Worm (Caenorhabditis elegans) whole organism, L4 larva: ENCODE data around the gene C38C3.3.

ENCODE experiments used
- aha-1 ChIP-seq: fragments of 150-350 bp; peaks from one replicate; lab custom pipeline; 2014; ENCODE audit warnings: missing biosample characterization, missing genetic modification characterization
- ceh-62 ChIP-seq: sonication (generic microtip); optimal IDR thresholded peaks from 2 replicates; lab custom pipeline; 2017; ENCODE audit warnings: missing biosample characterization, missing genetic modification characterization
- fkh-10 ChIP-seq: fragments of 150-350 bp; optimal IDR thresholded peaks from 2 replicates; lab custom pipeline; 2014; ENCODE audit warnings: missing biosample characterization, missing genetic modification reagents, missing genetic modification characterization
- lsy-2 ChIP-seq, 2 experiments: fragments of 150-350 bp in 1 of 2; sonication (generic microtip) in 1 of 2; optimal IDR thresholded peaks; 2 replicates each; lab custom pipeline; 2014 to 2017; ENCODE audit warnings: missing biosample characterization in 2 of 2, missing genetic modification characterization in 2 of 2
- mdl-1 ChIP-seq, 2 experiments: fragments of 150-350 bp in 1 of 2; sonication (generic microtip) in 1 of 2; optimal IDR thresholded peaks; 2 replicates each; lab custom pipeline; 2014 to 2017; ENCODE audit warnings: missing biosample characterization in 2 of 2, missing genetic modification characterization in 2 of 2
- nhr-25 ChIP-seq: sonication (generic microtip); optimal IDR thresholded peaks from 2 replicates; lab custom pipeline; 2017; ENCODE audit warnings: missing genetic modification characterization, mild to moderate bottlenecking, missing compliant biosample characterization, antibody characterized with exemption, moderate library complexity, borderline replicate concordance; ENCODE audit not compliant: insufficient read depth
- nhr-28 ChIP-seq: fragments of 150-350 bp; optimal IDR thresholded peaks from 2 replicates; lab custom pipeline; 2014; ENCODE audit warnings: missing biosample characterization, missing genetic modification characterization
- sdz-12 ChIP-seq: fragments of 200-800 bp; sonication (Bioruptor generic); optimal IDR thresholded peaks from 2 replicates; lab custom pipeline; 2018; ENCODE audit warnings: mild to moderate bottlenecking, missing genetic modification characterization, missing compliant biosample characterization
- skn-1 ChIP-seq: fragments of 150-350 bp; optimal IDR thresholded peaks from 2 replicates; lab custom pipeline; 2014; ENCODE audit warnings: missing biosample characterization, missing genetic modification characterization

ce11 chrV:1532455-1532854 lies 37.0 kb downstream of the C38C3.3 start:
- TF ChIP-seq ceh-62: no peak
- TF ChIP-seq mdl-1 (tag; optimal IDR thresholded peaks at IDR 0.05; lab: Kevin White, UChicago): no peak
- no peak for TF ChIP-seq fkh-10 (GFP tag; lab: Kevin White, UChicago)
- TF ChIP-seq nhr-25 (tag; lab: Kevin White, UChicago): no peak
- TF ChIP-seq lsy-2 (tag; optimal IDR thresholded peaks at IDR 0.05; lab: Kevin White, UChicago): no peak
- no peak for TF ChIP-seq sdz-12 (GFP tag; lab: Kevin White, UChicago)
- no peak for TF ChIP-seq skn-1
- no peak for TF ChIP-seq nhr-28 (tag; lab: Kevin White, UChicago)
- no peak for TF ChIP-seq aha-1 (tag; lab: Kevin White, UChicago)
